Worm (Caenorhabditis elegans) whole organism, late embryonic: Measurements from ENCODE around the gene rps-11.

Experiments used
- ceh-19 ChIP-seq: fragments of 200-800 bp; sonication (Bioruptor generic); optimal IDR thresholded peaks from 2 replicates; lab custom pipeline; 2018; ENCODE audit warnings: mild to moderate bottlenecking, missing genetic modification characterization, missing compliant biosample characterization
- ceh-30 ChIP-seq: fragments of 150-350 bp; optimal IDR thresholded peaks from 2 replicates; lab custom pipeline; 2014; ENCODE audit warnings: missing biosample characterization, missing genetic modification characterization
- fkh-6 ChIP-seq: sonication (generic microtip); optimal IDR thresholded peaks from 2 replicates; lab custom pipeline; 2016; ENCODE audit warnings: missing genetic modification characterization, missing compliant biosample characterization
- mec-3 ChIP-seq: sonication (generic microtip); optimal IDR thresholded peaks from 2 replicates; lab custom pipeline; 2016; ENCODE audit warnings: borderline replicate concordance, missing genetic modification characterization, missing compliant biosample characterization
- nhr-232 ChIP-seq: sonication (generic microtip); optimal IDR thresholded peaks from 2 replicates; lab custom pipeline; 2016; ENCODE audit warnings: missing genetic modification characterization, missing compliant biosample characterization
- syd-9 ChIP-seq: sonication (generic microtip); optimal IDR thresholded peaks from 2 replicates; lab custom pipeline; 2016; ENCODE audit warnings: mild to moderate bottlenecking, missing genetic modification characterization, moderate library complexity, missing compliant biosample characterization
- tbx-7 ChIP-seq: sonication (generic microtip); optimal IDR thresholded peaks from 2 replicates; lab custom pipeline; 2016; ENCODE audit warnings: missing genotype, missing genetic modification characterization, missing compliant biosample characterization
- unc-55 ChIP-seq: sonication (generic microtip); optimal IDR thresholded peaks from 2 replicates; lab custom pipeline; 2017; ENCODE audit warnings: missing biosample characterization, missing genetic modification reagents, missing genetic modification characterization

DNA sequence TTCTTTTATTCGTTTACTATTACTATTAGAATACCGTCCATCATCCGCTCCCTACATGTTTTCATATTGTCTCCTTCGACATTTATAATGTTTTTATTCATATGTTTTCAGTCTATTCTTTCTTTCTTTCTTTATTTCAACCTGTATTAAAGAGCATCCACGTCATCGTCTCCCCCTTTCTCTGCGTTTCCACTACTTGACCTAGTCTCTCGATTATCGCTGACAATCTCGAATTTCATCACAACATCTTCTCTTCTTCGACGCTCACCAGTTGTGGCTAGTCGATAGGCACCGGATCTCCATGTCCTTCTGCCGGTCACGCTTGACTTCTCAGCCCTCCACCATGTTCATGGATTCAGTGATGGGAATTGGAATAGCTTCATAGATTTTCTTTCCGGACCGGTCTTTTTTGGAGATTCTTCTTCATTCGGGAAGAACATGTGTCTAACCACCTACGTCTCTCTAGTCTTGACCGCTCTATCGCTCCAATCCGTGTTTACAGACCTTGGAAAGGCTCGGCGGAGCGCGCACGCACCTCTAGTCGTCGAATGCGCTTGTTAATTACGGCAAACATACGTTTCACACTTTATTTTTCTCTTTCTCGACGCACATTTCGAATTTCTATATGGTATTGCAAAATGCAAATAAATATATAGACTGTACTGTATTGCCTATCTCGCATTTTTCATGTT lies 34.0 kb upstream of the rps-11 start:
- no peak for TF ChIP-seq ceh-30
- TF ChIP-seq ceh-19 (GFP tag; lab: Kevin White, UChicago), result no peak
- no peak for TF ChIP-seq fkh-6
- TF ChIP-seq nhr-232 (tag; lab: Kevin White, UChicago), result no peak
- no peak for TF ChIP-seq syd-9
- no peak for TF ChIP-seq tbx-7 (tag; lab: Kevin White, UChicago)
- TF ChIP-seq unc-55 (GFP tag; lab: Kevin White, UChicago), result no peak
- TF ChIP-seq mec-3 (tag; lab: Kevin White, UChicago), result no peak
